Fruit fly (Drosophila melanogaster): ENCODE data around the gene CG34109.

Gene CG34109

dm6 chr2L:10061276-10061675 lies 32.6 kb upstream of the CG34109 start:
- TF ChIP-seq ovo (GFP tag; optimal IDR thresholded peaks at IDR 0.05) (no peak), bab1 (GFP tag; optimal IDR thresholded peaks at IDR 0.05) (peak; percentile 29)

- TF ChIP-seq bab1 (GFP tag; optimal IDR thresholded peaks at IDR 0.05), result no peak
- no peak for TF ChIP-seq CG5204 (GFP tag; optimal IDR thresholded peaks at IDR 0.05)
- TF ChIP-seq Clk (GFP tag; optimal IDR thresholded peaks at IDR 0.05), result no peak
- no peak for TF ChIP-seq CG14711 (tag; optimal IDR thresholded peaks at IDR 0.05)
- no peak for TF ChIP-seq Hr96 (GFP tag; optimal IDR thresholded peaks at IDR 0.05)
- TF ChIP-seq cic (GFP tag; optimal IDR thresholded peaks at IDR 0.05), result no peak
- TF ChIP-seq CG12768 (GFP tag; optimal IDR thresholded peaks at IDR 0.05), result no peak
- no peak for TF ChIP-seq CG33017 (tag; optimal IDR thresholded peaks at IDR 0.05)
- no peak for TF ChIP-seq CG7101 (tag; optimal IDR thresholded peaks at IDR 0.05)
- TF ChIP-seq ovo (GFP tag; optimal IDR thresholded peaks at IDR 0.05), result no peak
These were observed 29.1 kb upstream of the CG34109 start for dm6 chr2L:10064754-10065153.

- no peak for TF ChIP-seq CG12768 (GFP tag; optimal IDR thresholded peaks at IDR 0.05)
- TF ChIP-seq CG11617 (GFP tag; optimal IDR thresholded peaks at IDR 0.05), result no peak
- TF ChIP-seq Clk (GFP tag; optimal IDR thresholded peaks at IDR 0.05), result no peak
These were observed 1.6 kb upstream of the CG34109 start, which contains the start of gene CG13133 for dm6 chr2L:10092289-10092688. Gene CG13133, minus strand, starts transcription at chr2L:10092389.

dm6 chr2L:10096127-10096526 lies 2.2 kb downstream of the CG34109 start:
- no peak for TF ChIP-seq CG5204 (GFP tag; optimal IDR thresholded peaks at IDR 0.05)
- no peak for TF ChIP-seq CG12768 (GFP tag; optimal IDR thresholded peaks at IDR 0.05)
- no peak for TF ChIP-seq CG33017 (tag; optimal IDR thresholded peaks at IDR 0.05)
- TF ChIP-seq cic (GFP tag; optimal IDR thresholded peaks at IDR 0.05), result no peak
- no peak for TF ChIP-seq toe (GFP tag; optimal IDR thresholded peaks at IDR 0.05)
- TF ChIP-seq pad (GFP tag; optimal IDR thresholded peaks at IDR 0.05), result no peak
- TF ChIP-seq bab1 (GFP tag; optimal IDR thresholded peaks at IDR 0.05), result no peak
- no peak for TF ChIP-seq CG1620 (GFP tag; optimal IDR thresholded peaks at IDR 0.05)
- no peak for TF ChIP-seq CG7101 (tag; optimal IDR thresholded peaks at IDR 0.05)
- TF ChIP-seq cnc (optimal IDR thresholded peaks at IDR 0.05), result no peak
- TF ChIP-seq Crg-1 (GFP tag; optimal IDR thresholded peaks at IDR 0.05), result no peak
- TF ChIP-seq Mnt (GFP tag; optimal IDR thresholded peaks at IDR 0.05), result no peak
- no peak for TF ChIP-seq tj (GFP tag; optimal IDR thresholded peaks at IDR 0.05)
- TF ChIP-seq ovo (GFP tag; optimal IDR thresholded peaks at IDR 0.05), result no peak
- no peak for TF ChIP-seq CG7045 (GFP tag; optimal IDR thresholded peaks at IDR 0.05)

dm6 chr2L:10108749-10109148 lies 14.9 kb downstream of the CG34109 start:
- TF ChIP-seq CG5204 (GFP tag; optimal IDR thresholded peaks at IDR 0.05), result no peak
- TF ChIP-seq cnc (optimal IDR thresholded peaks at IDR 0.05), result no peak
- TF ChIP-seq CG33017 (tag; optimal IDR thresholded peaks at IDR 0.05), result no peak
- no peak for TF ChIP-seq CG7045 (GFP tag; optimal IDR thresholded peaks at IDR 0.05)
- no peak for TF ChIP-seq Crg-1 (GFP tag; optimal IDR thresholded peaks at IDR 0.05)
- TF ChIP-seq Clk (GFP tag; optimal IDR thresholded peaks at IDR 0.05), result no peak
- TF ChIP-seq toe (GFP tag; optimal IDR thresholded peaks at IDR 0.05), result no peak
- no peak for TF ChIP-seq Mnt (GFP tag; optimal IDR thresholded peaks at IDR 0.05)
- no peak for TF ChIP-seq CG12768 (GFP tag; optimal IDR thresholded peaks at IDR 0.05)
- TF ChIP-seq pad (GFP tag; optimal IDR thresholded peaks at IDR 0.05), result no peak
- TF ChIP-seq CG11617 (GFP tag; optimal IDR thresholded peaks at IDR 0.05), result no peak
- no peak for TF ChIP-seq ovo (GFP tag; optimal IDR thresholded peaks at IDR 0.05)
- no peak for TF ChIP-seq cic (GFP tag; optimal IDR thresholded peaks at IDR 0.05)
- no peak for TF ChIP-seq tj (GFP tag; optimal IDR thresholded peaks at IDR 0.05)
- no peak for TF ChIP-seq kay (GFP tag; ENCODE audit: borderline replicate concordance)
- TF ChIP-seq CG7101 (tag; optimal IDR thresholded peaks at IDR 0.05), result no peak
- TF ChIP-seq CG14711 (tag; optimal IDR thresholded peaks at IDR 0.05), result no peak
- no peak for TF ChIP-seq bab1 (GFP tag; optimal IDR thresholded peaks at IDR 0.05)

- no peak for TF ChIP-seq cic (GFP tag; optimal IDR thresholded peaks at IDR 0.05)
- no peak for TF ChIP-seq pad (GFP tag; optimal IDR thresholded peaks at IDR 0.05)
These were observed 28.8 kb downstream of the CG34109 start, which contains the start of gene CG13135 for dm6 chr2L:10122671-10123070. Gene CG13135, minus strand, starts transcription at chr2L:10122771.

- TF ChIP-seq pad (GFP tag; optimal IDR thresholded peaks at IDR 0.05), result no peak
- TF ChIP-seq Clk (GFP tag; optimal IDR thresholded peaks at IDR 0.05), result no peak
- TF ChIP-seq Hr96 (GFP tag; optimal IDR thresholded peaks at IDR 0.05), result no peak
- no peak for TF ChIP-seq CG5204 (GFP tag; optimal IDR thresholded peaks at IDR 0.05)
- no peak for TF ChIP-seq cnc (optimal IDR thresholded peaks at IDR 0.05)
- TF ChIP-seq CG12768 (GFP tag; optimal IDR thresholded peaks at IDR 0.05), result no peak
- TF ChIP-seq tj (GFP tag; optimal IDR thresholded peaks at IDR 0.05), result no peak
- TF ChIP-seq CG14711 (tag; optimal IDR thresholded peaks at IDR 0.05), result no peak
- TF ChIP-seq bab1 (GFP tag; optimal IDR thresholded peaks at IDR 0.05), result no peak
- no peak for TF ChIP-seq toe (GFP tag; optimal IDR thresholded peaks at IDR 0.05)
- no peak for TF ChIP-seq CG11617 (GFP tag; optimal IDR thresholded peaks at IDR 0.05)
- no peak for TF ChIP-seq kay (GFP tag; ENCODE audit: borderline replicate concordance)
- TF ChIP-seq Crg-1 (GFP tag; optimal IDR thresholded peaks at IDR 0.05), result no peak
- no peak for TF ChIP-seq CG33017 (tag; optimal IDR thresholded peaks at IDR 0.05)
These were observed 30.1 kb downstream of the CG34109 start for dm6 chr2L:10123963-10124362.

- no peak for TF ChIP-seq Hr96 (GFP tag; optimal IDR thresholded peaks at IDR 0.05)
- no peak for TF ChIP-seq CG11617 (GFP tag; optimal IDR thresholded peaks at IDR 0.05)
- TF ChIP-seq CG7101 (tag; optimal IDR thresholded peaks at IDR 0.05), result no peak
- TF ChIP-seq cic (GFP tag; optimal IDR thresholded peaks at IDR 0.05), result no peak
- TF ChIP-seq CG14711 (tag; optimal IDR thresholded peaks at IDR 0.05), result no peak
- no peak for TF ChIP-seq CG5204 (GFP tag; optimal IDR thresholded peaks at IDR 0.05)
- no peak for TF ChIP-seq CG12768 (GFP tag; optimal IDR thresholded peaks at IDR 0.05)
- TF ChIP-seq kay (GFP tag; ENCODE audit: borderline replicate concordance), result no peak
- TF ChIP-seq pad (GFP tag; optimal IDR thresholded peaks at IDR 0.05), result no peak
- TF ChIP-seq cnc (optimal IDR thresholded peaks at IDR 0.05), result no peak
- TF ChIP-seq Crg-1 (GFP tag; optimal IDR thresholded peaks at IDR 0.05), result no peak
- no peak for TF ChIP-seq ovo (GFP tag; optimal IDR thresholded peaks at IDR 0.05)
- TF ChIP-seq Mnt (GFP tag; optimal IDR thresholded peaks at IDR 0.05), result no peak
- TF ChIP-seq CG7045 (GFP tag; optimal IDR thresholded peaks at IDR 0.05), result no peak
- TF ChIP-seq tj (GFP tag; optimal IDR thresholded peaks at IDR 0.05), result no peak
- no peak for TF ChIP-seq Clk (GFP tag; optimal IDR thresholded peaks at IDR 0.05)
- TF ChIP-seq toe (GFP tag; optimal IDR thresholded peaks at IDR 0.05), result no peak
- no peak for TF ChIP-seq CG1620 (GFP tag; optimal IDR thresholded peaks at IDR 0.05)
- no peak for TF ChIP-seq bab1 (GFP tag; optimal IDR thresholded peaks at IDR 0.05)
These were observed 36.9 kb downstream of the CG34109 start for dm6 chr2L:10130763-10131162.
